Worm (Caenorhabditis elegans) whole organism, L1 larva: ENCODE results near the gene sqv-7.

Source experiments
- alr-1 ChIP-seq: fragments of 200-800 bp; sonication (Bioruptor generic); optimal IDR thresholded peaks from 2 replicates; lab custom pipeline; 2018; ENCODE audit warnings: borderline replicate concordance, mild to moderate bottlenecking, missing genetic modification characterization, missing compliant biosample characterization
- efl-3 ChIP-seq: fragments of 200-800 bp; sonication (Bioruptor generic); optimal IDR thresholded peaks from 2 replicates; lab custom pipeline; 2018; ENCODE audit warnings: mild to moderate bottlenecking, missing genetic modification characterization, missing compliant biosample characterization
- elt-2 ChIP-seq: sonication (generic microtip); optimal IDR thresholded peaks from 2 replicates; lab custom pipeline; 2016; ENCODE audit warnings: missing genetic modification characterization, mild to moderate bottlenecking, inconsistent platforms, missing compliant biosample characterization, missing genetic modification reagents
- jun-1 ChIP-seq: fragments of 150-350 bp; optimal IDR thresholded peaks from 2 replicates; lab custom pipeline; 2014; ENCODE audit warnings: missing biosample characterization, missing genetic modification reagents, missing genetic modification characterization
- lin-13 ChIP-seq: fragments of 150-350 bp; optimal IDR thresholded peaks from 2 replicates; lab custom pipeline; 2014; ENCODE audit warnings: missing biosample characterization, missing genetic modification reagents, missing genetic modification characterization
- lin-39 ChIP-seq: fragments of 150-350 bp; optimal IDR thresholded peaks from 2 replicates; lab custom pipeline; 2014; ENCODE audit warnings: missing biosample characterization, missing genetic modification reagents, missing genetic modification characterization
- nhr-11 ChIP-seq: fragments of 150-350 bp; optimal IDR thresholded peaks from 2 replicates; lab custom pipeline; 2014; ENCODE audit warnings: missing biosample characterization, missing genetic modification characterization
- rnt-1 ChIP-seq: sonication (generic microtip); optimal IDR thresholded peaks from 2 replicates; lab custom pipeline; 2016; ENCODE audit warnings: mild to moderate bottlenecking, missing genetic modification characterization, moderate library complexity, missing compliant biosample characterization
- skn-1 ChIP-seq: fragments of 150-350 bp; optimal IDR thresholded peaks from 2 replicates; lab custom pipeline; 2014; ENCODE audit warnings: missing biosample characterization, missing genetic modification characterization
- snpc-4 ChIP-seq: fragments of 150-350 bp; optimal IDR thresholded peaks from 2 replicates; lab custom pipeline; 2014; ENCODE audit warnings: missing biosample characterization, missing genetic modification characterization
- unc-62 ChIP-seq: fragments of 150-350 bp; optimal IDR thresholded peaks from 2 replicates; lab custom pipeline; 2014; ENCODE audit warnings: missing biosample characterization, missing genetic modification reagents, missing genetic modification characterization

- TF ChIP-seq elt-2 (tag; lab: Kevin White, UChicago) (no peak), jun-1 (tag; lab: Kevin White, UChicago) (no peak), skn-1 (peak; percentile 38), lin-13 (GFP tag; lab: Kevin White, UChicago) (no peak), lin-39 (no peak), rnt-1 (peak; percentile 12), efl-3 (GFP tag; lab: Kevin White, UChicago) (no peak), nhr-11 (tag; lab: Kevin White, UChicago) (no peak), unc-62 (no peak), snpc-4 (tag; lab: Kevin White, UChicago) (peak; percentile 85), alr-1 (tag; lab: Kevin White, UChicago) (no peak)
Observed at ce11 chrII:6967618-6968017, 44.9 kb downstream of the sqv-7 start, which contains the start of gene eif-2Bgamma.
